Fruit fly (Drosophila melanogaster) whole organism, prepupa: ENCODE data around the gene gry.

Experiments
- CG3032 ChIP-seq: fragments of 200-800 bp; optimal IDR thresholded peaks from 2 replicates; lab custom pipeline; 2019; ENCODE audit warnings: missing biosample characterization, mild to moderate bottlenecking, missing genetic modification characterization, moderate library complexity
- Hr39 ChIP-seq: fragments of 200-800 bp; sonication (Bioruptor generic); optimal IDR thresholded peaks from 2 replicates; lab custom pipeline; 2016; ENCODE audit warnings: missing biosample characterization, missing genetic modification characterization

- TF ChIP-seq CG3032 (tag; lab: Kevin White, UChicago) (no peak), Hr39 (no peak)
These were observed 14.8 kb upstream of the gry start, which contains the start of gene CG42494 for dm6 chr3L:3184104-3184503.
